Fruit fly (Drosophila melanogaster): Measurements from ENCODE around the gene Cnep1r1.

The Cnep1r1 gene

DNA sequence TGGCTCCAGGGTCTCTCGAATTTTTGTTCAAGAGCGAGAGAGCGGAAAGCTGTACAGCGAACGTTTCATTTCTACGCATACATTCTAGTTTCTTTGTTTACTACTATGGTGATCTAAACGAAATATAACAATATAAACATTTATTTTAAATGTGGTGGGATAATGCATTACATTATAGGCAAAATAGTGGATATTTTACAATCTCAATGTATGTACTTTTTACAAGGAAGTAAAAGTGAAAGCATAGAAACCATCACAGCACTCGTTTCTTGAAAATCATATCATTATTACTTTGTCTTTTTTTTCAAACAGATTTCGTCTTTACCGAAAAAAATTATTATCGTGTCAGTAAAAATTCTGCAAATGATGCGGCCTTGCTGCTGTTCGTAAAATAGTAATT is at the start of gene Cnep1r1:
Gene Cnep1r1 (plus strand): TSS at position 301 of the 400 bp plus-strand sequence.
- no peak for TF ChIP-seq noc (tag; optimal IDR thresholded peaks at IDR 0.05)

- TF ChIP-seq noc (tag; optimal IDR thresholded peaks at IDR 0.05) = no peak
These were observed 27.2 kb upstream of the Cnep1r1 start for dm6 chrX:22917886-22918285.

DNA sequence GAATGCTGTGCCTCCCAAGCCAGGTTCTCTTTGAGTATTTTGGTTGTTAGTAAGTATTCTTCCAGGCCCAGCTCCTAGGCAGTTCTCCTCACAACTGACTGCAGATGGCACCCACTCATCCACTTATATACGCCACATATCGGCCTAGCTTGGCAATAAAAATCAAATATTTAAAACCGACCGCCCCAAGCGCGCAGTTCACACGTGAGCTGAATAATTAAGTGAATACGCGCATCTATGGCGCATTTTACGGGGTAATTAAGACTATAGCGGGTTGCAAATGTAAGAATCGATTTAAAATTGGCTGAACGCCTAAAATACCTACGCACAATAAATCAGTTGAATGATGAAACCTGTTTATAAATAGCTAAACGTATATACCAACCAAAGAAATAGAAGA is 14.9 kb downstream of the Cnep1r1 start, which contains the start of gene CG40486:
Gene CG40486 (minus strand): TSS at position 101 of the 400 bp plus-strand sequence.
- TF ChIP-seq noc (tag; optimal IDR thresholded peaks at IDR 0.05) = no peak

dm6 chrX:22962260-22962659 is 17.1 kb downstream of the Cnep1r1 start, which contains the start of gene CG40485:
Gene CG40485, minus strand, starts transcription at chrX:22962360.
- TF ChIP-seq noc (tag; optimal IDR thresholded peaks at IDR 0.05) = no peak

- TF ChIP-seq noc (tag; optimal IDR thresholded peaks at IDR 0.05) = no peak
These were observed 36.4 kb downstream of the Cnep1r1 start for dm6 chrX:22981508-22981907.
